Fruit fly (Drosophila melanogaster): ENCODE measurements around the gene CG14629.

Gene CG14629

DNA sequence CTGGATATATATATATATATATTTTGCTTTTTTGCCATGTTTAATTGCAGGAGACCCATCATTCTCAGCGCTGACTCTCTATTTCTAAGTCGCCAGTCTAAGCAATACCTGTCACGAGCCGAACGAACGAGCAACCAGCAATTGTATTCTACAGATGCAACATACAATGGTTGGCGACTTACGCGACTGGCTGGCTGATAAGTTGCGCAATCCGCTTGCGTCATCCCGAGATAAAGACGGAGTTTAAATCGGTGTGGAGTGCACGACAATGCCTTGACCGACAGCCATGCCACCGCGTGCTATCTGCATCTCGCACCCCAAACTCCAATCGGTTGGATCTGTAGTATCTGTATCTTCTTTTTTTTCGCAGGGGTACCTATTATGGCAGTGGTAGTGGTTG is 31.1 kb downstream of the CG14629 start:
- TF ChIP-seq Pdp1 (GFP tag; optimal IDR thresholded peaks at IDR 0.05) (peak in 1 of 2 experiments; percentile 55), Med (GFP tag) (peak; percentile 6), Dp (GFP tag; optimal IDR thresholded peaks at IDR 0.05) (no peak), CG9727 (GFP tag; optimal IDR thresholded peaks at IDR 0.05) (no peak), Nf-YC (tag; optimal IDR thresholded peaks at IDR 0.05) (no peak)

- TF ChIP-seq dmrt11E (tag; optimal IDR thresholded peaks at IDR 0.05) = peak; percentile 17
- TF ChIP-seq CG30403 (GFP tag; optimal IDR thresholded peaks at IDR 0.05) = peak; percentile 47
- TF ChIP-seq fu2 (GFP tag; optimal IDR thresholded peaks at IDR 0.05) = no peak
- TF ChIP-seq pzg (GFP tag; optimal IDR thresholded peaks at IDR 0.05) = no peak
- TF ChIP-seq CG12659 (GFP tag; optimal IDR thresholded peaks at IDR 0.05) = no peak
- no peak for TF ChIP-seq CG4617 (GFP tag; optimal IDR thresholded peaks at IDR 0.05; ENCODE audit: borderline replicate concordance)
- peak; percentile 9 for TF ChIP-seq CG17829 (tag; optimal IDR thresholded peaks at IDR 0.05)
- peak; percentile 8; the same call in 1 of the 2 replicates for TF ChIP-seq CG6689 (GFP tag; IDR thresholded peaks at IDR 0.05)
- no peak for TF ChIP-seq CG15479 (GFP tag; optimal IDR thresholded peaks at IDR 0.05)
- no peak for TF ChIP-seq CG17186 (GFP tag; optimal IDR thresholded peaks at IDR 0.05)
- TF ChIP-seq BtbVII (GFP tag; optimal IDR thresholded peaks at IDR 0.05) = no peak
- peak; percentile 74 for TF ChIP-seq sens (GFP tag)
- TF ChIP-seq Deaf1 (tag; optimal IDR thresholded peaks at IDR 0.05) = no peak
- 0 out of 2 replicates have a peak, but pooled peaks have one; percentile 32 for TF ChIP-seq Atf6 (GFP tag; IDR thresholded peaks at IDR 0.05)
- no peak for TF ChIP-seq Dip3 (GFP tag; optimal IDR thresholded peaks at IDR 0.05)
- no peak for TF ChIP-seq pan (optimal IDR thresholded peaks at IDR 0.05)
- TF ChIP-seq pan (GFP tag; optimal IDR thresholded peaks at IDR 0.05 in 1 of 2, IDR thresholded peaks at IDR 0.05 in 1 of 2) = peak in 1 of 2 experiments; percentile 54
- no peak for TF ChIP-seq Max (GFP tag; optimal IDR thresholded peaks at IDR 0.05)
- TF ChIP-seq Rfx (GFP tag; IDR thresholded peaks at IDR 0.05) = peak; percentile 29; the same call in 1 of the 2 replicates
- peak; percentile 44 for TF ChIP-seq CG4424 (GFP tag; optimal IDR thresholded peaks at IDR 0.05)
- TF ChIP-seq Hr78 (GFP tag; optimal IDR thresholded peaks at IDR 0.05) = no peak
- no peak for TF ChIP-seq YL-1 (GFP tag; optimal IDR thresholded peaks at IDR 0.05)
- no peak for TF ChIP-seq hkb (optimal IDR thresholded peaks at IDR 0.05)
- TF ChIP-seq hkb (GFP tag; IDR thresholded peaks at IDR 0.05) = peak; percentile 58
- no peak for TF ChIP-seq slou (GFP tag; optimal IDR thresholded peaks at IDR 0.05)
- peak; percentile 24 for TF ChIP-seq CG12391 (tag; optimal IDR thresholded peaks at IDR 0.05)
- peak; percentile 29 for TF ChIP-seq CG10979 (tag; optimal IDR thresholded peaks at IDR 0.05)
- no peak for TF ChIP-seq hbn (GFP tag; IDR thresholded peaks at IDR 0.05; ENCODE audit: partially characterized antibody)
- TF ChIP-seq CG9609 (GFP tag; optimal IDR thresholded peaks at IDR 0.05) = no peak
- no peak for TF ChIP-seq CG4730 (GFP tag; IDR thresholded peaks at IDR 0.05)
- no peak for TF ChIP-seq D (optimal IDR thresholded peaks at IDR 0.05)
- no peak for TF ChIP-seq D (GFP tag; optimal IDR thresholded peaks at IDR 0.05)
- TF ChIP-seq zfh1 (GFP tag; IDR thresholded peaks at IDR 0.05) = peak; percentile 63; the same call in 2 of the 3 replicates
- peak; percentile 21 for TF ChIP-seq unpg (GFP tag; optimal IDR thresholded peaks at IDR 0.05)
- TF ChIP-seq ems (GFP tag; optimal IDR thresholded peaks at IDR 0.05) = peak; percentile 0
- TF ChIP-seq dysf (GFP tag; IDR thresholded peaks at IDR 0.05) = peak; percentile 31; the same call in 1 of the 3 replicates
- no peak for TF ChIP-seq crp (GFP tag; optimal IDR thresholded peaks at IDR 0.05)
- TF ChIP-seq CG7928 (GFP tag; optimal IDR thresholded peaks at IDR 0.05) = no peak
- peak; percentile 5 for TF ChIP-seq CG16863 (GFP tag; optimal IDR thresholded peaks at IDR 0.05)
- TF ChIP-seq CG10147 (GFP tag; optimal IDR thresholded peaks at IDR 0.05) = no peak
- no peak for TF ChIP-seq HmgZ (tag; optimal IDR thresholded peaks at IDR 0.05)
- no peak for TF ChIP-seq Doc3 (GFP tag; IDR thresholded peaks at IDR 0.05; ENCODE audit: partially characterized antibody)
- TF ChIP-seq CG1647 (GFP tag; optimal IDR thresholded peaks at IDR 0.05) = no peak
- TF ChIP-seq unc-4 (GFP tag; IDR thresholded peaks at IDR 0.05; ENCODE audit: partially characterized antibody) = no peak
Observed at dm6 chrX:1083123-1083522, 31.8 kb downstream of the CG14629 start.

All from whole organism, embryonic.